Worm (Caenorhabditis elegans) whole organism, L4/young adult: Measurements from ENCODE around the gene dhs-7.

Experiments
- W03F9.2 ChIP-seq: fragments of 150-350 bp; optimal IDR thresholded peaks from 2 replicates; lab custom pipeline; 2014; ENCODE audit warnings: missing biosample characterization, missing genetic modification characterization
- dao-5 ChIP-seq: sonication (generic microtip); optimal IDR thresholded peaks from 2 replicates; lab custom pipeline; 2016; ENCODE audit warnings: missing genotype, missing genetic modification characterization, moderate library complexity, missing compliant biosample characterization
- him-1 ChIP-seq: sonication (generic microtip); optimal IDR thresholded peaks from 2 replicates; lab custom pipeline; 2016; ENCODE audit warnings: missing genotype, missing genetic modification reagents, missing genetic modification characterization, missing compliant biosample characterization

DNA sequence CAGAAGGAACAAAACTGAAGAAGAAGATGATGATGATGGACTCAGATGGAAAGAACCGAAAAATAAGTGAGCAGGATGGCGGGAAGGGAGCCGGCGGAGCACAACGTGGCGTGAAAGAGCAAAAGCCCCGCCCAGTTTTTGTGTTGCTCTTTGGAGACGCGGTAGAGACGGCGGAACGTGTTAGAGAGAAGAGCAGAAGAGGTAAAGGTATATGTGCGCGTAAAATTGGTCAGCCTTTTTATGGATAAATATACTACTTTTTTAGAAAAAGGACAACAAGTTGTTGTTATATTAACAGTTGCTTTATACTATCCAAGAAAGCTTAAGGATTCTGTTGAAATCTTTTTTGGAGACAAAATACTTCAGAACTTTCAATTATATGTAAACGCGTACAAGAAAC is 8.8 kb upstream of the dhs-7 start, which contains the start of gene E04F6.10:
- TF ChIP-seq dao-5 (tag; lab: Kevin White, UChicago) (no peak), W03F9.2 (tag; lab: Kevin White, UChicago) (no peak), him-1 (tag; lab: Kevin White, UChicago) (no peak)
